Worm (Caenorhabditis elegans): ENCODE data around the gene drp-1.

DNA sequence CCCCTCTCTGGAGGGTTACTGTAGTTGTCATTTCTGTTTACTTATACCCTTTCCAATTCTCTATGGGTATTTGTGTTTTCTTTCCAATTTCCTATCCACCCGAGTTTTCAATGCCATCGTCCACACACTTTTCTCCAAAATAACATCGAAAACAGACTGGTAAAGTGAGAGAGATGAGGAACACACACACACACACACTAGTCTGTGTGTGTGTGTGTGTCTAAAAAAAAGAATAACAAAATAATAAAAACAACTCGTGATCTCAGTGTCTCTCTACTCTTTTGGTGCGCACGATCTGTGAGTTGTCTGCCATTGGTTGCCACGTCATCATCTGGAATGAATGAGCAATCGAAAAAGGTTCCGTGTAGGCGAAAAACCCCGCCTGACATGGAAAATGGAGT, 48.0 kb downstream of the drp-1 start:
- TF ChIP-seq npax-4 (tag; optimal IDR thresholded peaks at IDR 0.05) = no peak
- TF ChIP-seq tbx-2 (tag; optimal IDR thresholded peaks at IDR 0.05) = no peak
- no peak for TF ChIP-seq elt-4 (tag; optimal IDR thresholded peaks at IDR 0.05)
- TF ChIP-seq nfya-1 (tag; optimal IDR thresholded peaks at IDR 0.05) = no peak
- no peak for TF ChIP-seq ama-1 (optimal IDR thresholded peaks at IDR 0.05)

All from whole organism, late embryonic.